Fruit fly (Drosophila melanogaster) whole organism, embryonic: ENCODE results near the gene CG33298.

Experiments used
- B-H2 ChIP-seq: fragments of 200-800 bp; sonication (Bioruptor generic); optimal IDR thresholded peaks from 2 replicates; lab custom pipeline; 2018; ENCODE audit warnings: missing biosample characterization, mild to moderate bottlenecking, missing genetic modification characterization
- CG10321 ChIP-seq: fragments of 200-800 bp; sonication (Bioruptor generic); IDR thresholded peaks from 2 replicates; pipeline ENCODE4 v1.3.6; 2022; ENCODE audit warnings: missing biosample characterization, missing genetic modification characterization
- CG10959 ChIP-seq: fragments of 200-800 bp; sonication (Bioruptor generic); IDR thresholded peaks from 2 replicates; pipeline ENCODE4 v1.3.6; 2022; ENCODE audit warnings: missing biosample characterization, missing genetic modification characterization
- CG11247 ChIP-seq: fragments of 200-800 bp; sonication (Bioruptor generic); IDR thresholded peaks from 2 replicates; pipeline ENCODE4 v1.3.6; 2022; ENCODE audit warnings: missing biosample characterization, missing genetic modification characterization
- CG12236 ChIP-seq: fragments of 200-800 bp; sonication (Bioruptor generic); optimal IDR thresholded peaks from 2 replicates; lab custom pipeline; 2016; ENCODE audit warnings: missing biosample characterization, missing genetic modification characterization
- CG14441 ChIP-seq: fragments of 200-800 bp; sonication (Bioruptor generic); IDR thresholded peaks from 2 replicates; pipeline ENCODE4 v1.3.6; 2022; ENCODE audit warnings: missing biosample characterization, missing genetic modification characterization
- CG15011 ChIP-seq: fragments of 200-800 bp; sonication (Bioruptor generic); optimal IDR thresholded peaks from 3 replicates; lab custom pipeline; 2018; ENCODE audit warnings: missing biosample characterization, mild to moderate bottlenecking, missing genetic modification characterization
- CG15479 ChIP-seq: fragments of 200-800 bp; sonication (Bioruptor generic); optimal IDR thresholded peaks from 3 replicates; lab custom pipeline; 2019; ENCODE audit warnings: missing biosample characterization, mild to moderate bottlenecking, missing genetic modification characterization, moderate library complexity
- CG16815 ChIP-seq: fragments of 200-800 bp; sonication (Bioruptor generic); optimal IDR thresholded peaks from 3 replicates; lab custom pipeline; 2017; ENCODE audit warnings: missing biosample characterization, mild to moderate bottlenecking, missing genetic modification characterization
- CG18262 ChIP-seq: fragments of 200-800 bp; optimal IDR thresholded peaks from 3 replicates; lab custom pipeline; 2019; ENCODE audit warnings: missing biosample characterization, mild to moderate bottlenecking, missing genetic modification characterization, moderate library complexity
- CG2199 ChIP-seq: fragments of 200-800 bp; sonication (Bioruptor generic); IDR thresholded peaks from 3 replicates; pipeline ENCODE4 v1.3.6; 2022; ENCODE audit warnings: missing biosample characterization, missing genetic modification characterization
- CG34224 ChIP-seq: fragments of 200-800 bp; sonication (Bioruptor generic); IDR thresholded peaks from 3 replicates; pipeline ENCODE4 v1.3.6; 2022; ENCODE audit warnings: missing biosample characterization, missing genetic modification characterization; ENCODE audit not compliant: partially characterized antibody
- CG6272 ChIP-seq: fragments of 200-800 bp; sonication (Bioruptor generic); IDR thresholded peaks from 2 replicates; pipeline ENCODE4 v1.3.6; 2022; ENCODE audit warnings: missing biosample characterization, missing genetic modification characterization
- CG7556 ChIP-seq: fragments of 200-800 bp; sonication (Bioruptor generic); optimal IDR thresholded peaks from 2 replicates; lab custom pipeline; 2017; ENCODE audit warnings: missing biosample characterization, mild to moderate bottlenecking, missing genetic modification characterization
- CG7786 ChIP-seq: fragments of 200-800 bp; sonication (Bioruptor generic); optimal IDR thresholded peaks from 2 replicates; lab custom pipeline; 2016; ENCODE audit warnings: missing biosample characterization, missing genetic modification characterization
- CG8388 ChIP-seq: fragments of 200-800 bp; sonication (Bioruptor generic); optimal IDR thresholded peaks from 2 replicates; lab custom pipeline; 2019; ENCODE audit warnings: missing biosample characterization, mild to moderate bottlenecking, missing genetic modification characterization, moderate library complexity
- D ChIP-seq, 2 experiments: fragments of 200-800 bp in 1 of 2; fragments of >200 bp in 1 of 2; sonication (Bioruptor generic) in 1 of 2; optimal IDR thresholded peaks; 2 replicates in 1 of 2; 3 replicates in 1 of 2; lab custom pipeline; 2017; ENCODE audit warnings: mild to moderate bottlenecking in 1 of 2, missing biosample characterization in 1 of 2, missing genetic modification characterization in 1 of 2, missing genetic modification reagents in 1 of 2
- Dip2 ChIP-seq: fragments of 200-800 bp; sonication (Bioruptor generic); IDR thresholded peaks from 2 replicates; pipeline ENCODE4 v1.3.6; 2022; ENCODE audit warnings: missing biosample characterization, missing genetic modification characterization
- Dll ChIP-seq: fragments of 200-800 bp; sonication (Bioruptor generic); IDR thresholded peaks from 4 replicates; pipeline ENCODE4 v1.3.6; 2022; ENCODE audit warnings: missing biosample characterization, missing genetic modification characterization; ENCODE audit not compliant: partially characterized antibody
- Gsc ChIP-seq: fragments of 200-800 bp; sonication (Bioruptor generic); IDR thresholded peaks from 2 replicates; pipeline ENCODE4 v1.3.6; 2022; ENCODE audit warnings: missing biosample characterization, missing genetic modification characterization
- HLH4C ChIP-seq: fragments of 200-800 bp; sonication (Bioruptor generic); IDR thresholded peaks from 3 replicates; pipeline ENCODE4 v1.3.6; 2022; ENCODE audit warnings: missing biosample characterization, missing genetic modification characterization; ENCODE audit not compliant: partially characterized antibody
- Hey ChIP-seq: fragments of 200-800 bp; sonication (Bioruptor generic); optimal IDR thresholded peaks from 3 replicates; lab custom pipeline; 2018; ENCODE audit warnings: missing biosample characterization, mild to moderate bottlenecking, missing genetic modification characterization
- Myb ChIP-seq: fragments of 200-800 bp; sonication (Bioruptor generic); optimal IDR thresholded peaks from 2 replicates; lab custom pipeline; 2016; ENCODE audit warnings: missing biosample characterization, missing genetic modification characterization
- Rfx ChIP-seq: fragments of 200-800 bp; sonication (Bioruptor generic); IDR thresholded peaks from 2 replicates; pipeline ENCODE4 v1.3.6; 2022; ENCODE audit warnings: missing biosample characterization, missing genetic modification characterization
- Side ChIP-seq: fragments of 200-800 bp; sonication (Bioruptor generic); optimal IDR thresholded peaks from 2 replicates; lab custom pipeline; 2016; ENCODE audit warnings: missing biosample characterization, missing genetic modification characterization
- Trl ChIP-seq, 3 experiments: fragments of >200 bp in 2 of 3; fragments of 200-800 bp in 1 of 3; sonication (Bioruptor generic) in 1 of 3; optimal IDR thresholded peaks; 2 replicates in 1 of 3; 3 replicates in 2 of 3; lab custom pipeline; 2016 to 2017; ENCODE audit warnings: missing biosample characterization in 1 of 3, missing genetic modification characterization in 1 of 3
- Vsx1 ChIP-seq: fragments of 200-800 bp; sonication (Bioruptor generic); optimal IDR thresholded peaks from 2 replicates; lab custom pipeline; 2017; ENCODE audit warnings: missing biosample characterization, mild to moderate bottlenecking, missing genetic modification characterization, missing genetic modification reagents
- bigmax ChIP-seq: fragments of 200-800 bp; sonication (Bioruptor generic); optimal IDR thresholded peaks from 2 replicates; lab custom pipeline; 2018; ENCODE audit warnings: missing biosample characterization, mild to moderate bottlenecking, missing genetic modification characterization
- cas ChIP-seq: fragments of 200-800 bp; sonication (Bioruptor generic); IDR thresholded peaks from 2 replicates; pipeline ENCODE4 v1.3.6; 2022; ENCODE audit warnings: missing biosample characterization, missing genetic modification characterization
- chinmo ChIP-seq: fragments of 200-800 bp; sonication (Bioruptor generic); IDR thresholded peaks from 4 replicates; pipeline ENCODE4 v1.3.6; 2022; ENCODE audit warnings: missing biosample characterization, missing genetic modification characterization; ENCODE audit not compliant: partially characterized antibody
- crc ChIP-seq: fragments of 200-800 bp; sonication (Bioruptor generic); optimal IDR thresholded peaks from 2 replicates; lab custom pipeline; 2016; ENCODE audit warnings: missing biosample characterization, missing genetic modification characterization
- ems ChIP-seq: fragments of 200-800 bp; sonication (Bioruptor generic); optimal IDR thresholded peaks from 3 replicates; lab custom pipeline; 2016; ENCODE audit warnings: missing biosample characterization, missing genetic modification characterization
- fd64A ChIP-seq: fragments of 200-800 bp; sonication (Bioruptor generic); optimal IDR thresholded peaks from 3 replicates; lab custom pipeline; 2018; ENCODE audit warnings: missing biosample characterization, mild to moderate bottlenecking, missing genetic modification characterization
- ftz-f1 ChIP-seq: fragments of 200-800 bp; sonication (Bioruptor generic); optimal IDR thresholded peaks from 2 replicates; lab custom pipeline; 2016; ENCODE audit warnings: missing biosample characterization, missing genetic modification characterization
- gro ChIP-seq: fragments of 200-800 bp; sonication (Bioruptor generic); optimal IDR thresholded peaks from 2 replicates; lab custom pipeline; 2016; ENCODE audit warnings: missing biosample characterization, missing genetic modification characterization
- hkb ChIP-seq, 2 experiments: fragments of 200-800 bp in 1 of 2; fragments of >200 bp in 1 of 2; sonication (Bioruptor generic) in 1 of 2; IDR thresholded peaks in 1 of 2; optimal IDR thresholded peaks in 1 of 2; 2 replicates each; pipeline versions ENCODE4 v1.3.6 to Lab custom; 2017 to 2022; ENCODE audit warnings: missing biosample characterization in 1 of 2, missing genetic modification characterization in 1 of 2
- kay ChIP-seq: fragments of 200-800 bp; sonication (Bioruptor generic); optimal IDR thresholded peaks from 2 replicates; lab custom pipeline; 2016; ENCODE audit warnings: missing biosample characterization, missing genetic modification characterization
- lbe ChIP-seq: fragments of 200-800 bp; sonication (Bioruptor generic); optimal IDR thresholded peaks from 2 replicates; lab custom pipeline; 2016; ENCODE audit warnings: missing biosample characterization, mild to moderate bottlenecking, missing genetic modification characterization
- onecut ChIP-seq: fragments of 200-800 bp; sonication (Bioruptor generic); IDR thresholded peaks from 2 replicates; pipeline ENCODE4 v1.3.6; 2022; ENCODE audit warnings: missing biosample characterization, missing genetic modification characterization
- psq ChIP-seq: fragments of 200-800 bp; sonication (Bioruptor generic); optimal IDR thresholded peaks from 2 replicates; lab custom pipeline; 2017; ENCODE audit warnings: missing biosample characterization, missing genetic modification characterization
- row ChIP-seq: fragments of 200-800 bp; sonication (Bioruptor generic); IDR thresholded peaks from 3 replicates; pipeline ENCODE4 v1.3.6; 2022; ENCODE audit warnings: missing biosample characterization, missing genetic modification characterization
- run ChIP-seq: fragments of 200-800 bp; sonication (Bioruptor generic); optimal IDR thresholded peaks from 3 replicates; lab custom pipeline; 2018; ENCODE audit warnings: missing biosample characterization, mild to moderate bottlenecking, missing genetic modification characterization
- so ChIP-seq: fragments of 200-800 bp; sonication (Bioruptor generic); IDR thresholded peaks from 3 replicates; pipeline ENCODE4 v1.3.6; 2022; ENCODE audit warnings: missing biosample characterization, missing genetic modification characterization
- ttk ChIP-seq: fragments of 200-800 bp; sonication (Bioruptor generic); IDR thresholded peaks from 2 replicates; pipeline ENCODE4 v2.1.2; 2022; ENCODE audit warnings: missing biosample characterization, missing genetic modification characterization
- vvl ChIP-seq: fragments of 200-800 bp; sonication (Bioruptor generic); IDR thresholded peaks from 2 replicates; pipeline ENCODE4 v1.3.6; 2022; ENCODE audit warnings: missing biosample characterization, missing genetic modification characterization
- yki ChIP-seq: fragments of >200 bp; optimal IDR thresholded peaks from 3 replicates; lab custom pipeline; 2018

The CG33298 gene

DNA sequence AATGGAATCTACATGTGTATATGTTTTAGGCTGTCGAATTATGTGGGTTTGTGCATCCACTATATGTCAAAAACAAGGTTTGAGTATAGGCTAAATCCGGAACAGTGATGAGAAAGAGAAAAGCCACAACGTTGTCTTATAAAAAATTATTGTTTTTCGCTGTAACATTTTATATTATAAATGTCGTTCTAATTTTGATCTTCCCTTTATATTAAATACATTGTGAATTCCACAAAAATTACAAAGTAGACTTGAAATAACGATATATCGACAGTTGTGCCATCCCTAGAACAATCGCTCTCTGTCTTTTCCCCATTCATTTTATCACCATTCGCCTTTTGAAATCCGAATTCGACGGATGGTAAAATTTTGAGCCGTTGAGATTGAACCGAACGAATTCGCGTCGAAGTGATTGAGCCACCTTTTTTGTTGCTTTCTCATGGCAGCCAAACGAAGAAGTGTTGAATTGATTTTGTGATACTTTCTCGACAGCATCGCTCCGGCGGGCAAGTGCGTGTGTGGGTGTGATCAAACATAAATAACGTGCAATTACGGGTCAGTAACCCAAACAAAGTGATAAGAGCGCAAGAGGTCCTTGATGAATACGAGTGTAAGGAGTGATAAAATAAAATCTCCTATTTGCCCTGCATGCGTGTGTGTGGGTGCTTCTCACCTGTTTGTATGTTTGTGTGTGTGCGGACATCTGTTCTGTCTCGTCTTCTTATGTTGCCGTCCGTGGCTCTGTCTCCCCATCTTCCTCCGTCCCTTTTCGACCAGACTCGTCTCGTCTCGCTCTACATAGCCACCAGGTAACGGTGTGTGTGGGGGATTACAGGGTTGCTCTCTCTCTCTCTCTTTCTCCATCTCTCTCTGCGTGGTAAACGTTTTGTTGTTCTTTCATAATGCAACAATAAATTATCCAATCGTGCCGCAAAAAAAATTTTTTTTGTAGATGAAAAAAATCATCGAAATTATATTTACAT, 25.9 kb downstream of the CG33298 start, which contains the start of gene Oatp30B (continued):
- TF ChIP-seq CG6272 (GFP tag; lab: Robert Waterston, UW) (peak; percentile 97), row (GFP tag; lab: Robert Waterston, UW) (peak; percentile 98), Myb (GFP tag; lab: Kevin White, UChicago) (peak; percentile 80), ftz-f1 (peak; percentile 55), kay (GFP tag; lab: Kevin White, UChicago) (peak; percentile 96), Side (GFP tag; lab: Kevin White, UChicago) (peak; percentile 95)

DNA sequence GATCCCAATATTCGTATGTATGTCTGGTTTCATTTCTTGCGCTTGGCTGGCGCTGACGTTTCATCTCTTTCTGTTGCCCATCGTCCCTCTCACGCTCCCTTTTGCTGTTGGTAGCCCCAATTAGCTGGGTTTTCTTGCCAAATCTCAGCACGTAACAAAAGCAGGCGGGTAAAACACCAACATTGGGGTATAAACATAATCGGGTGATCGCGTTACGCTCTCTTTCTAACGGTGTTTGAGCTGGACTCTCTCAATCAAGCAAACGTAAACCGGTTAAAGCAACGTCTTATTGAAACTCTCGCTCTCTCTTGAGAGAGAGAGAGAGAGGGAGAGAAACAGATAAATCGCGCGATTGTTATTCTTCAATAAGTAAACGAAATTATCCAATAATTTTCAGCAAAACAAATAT, 27.5 kb downstream of the CG33298 start:
- peak; percentile 16 for TF ChIP-seq CG15479 (GFP tag; lab: Kevin White, UChicago)
- TF ChIP-seq ems, result no peak
- TF ChIP-seq vvl, result peak; percentile 36; the same call in 1 of the 2 replicates
- TF ChIP-seq B-H2 (GFP tag; lab: Kevin White, UChicago), result peak; percentile 38
- TF ChIP-seq Hey (tag; lab: Kevin White, UChicago), result no peak
- no peak for TF ChIP-seq CG10321 (GFP tag; lab: Robert Waterston, UW)
- no peak for TF ChIP-seq Gsc (GFP tag; lab: Robert Waterston, UW)
- no peak for TF ChIP-seq Myb (GFP tag; lab: Kevin White, UChicago)
- no peak for TF ChIP-seq CG16815 (GFP tag; lab: Kevin White, UChicago)
- no peak for TF ChIP-seq CG12236 (GFP tag; lab: Kevin White, UChicago)
- no peak for TF ChIP-seq gro
- TF ChIP-seq Rfx (GFP tag; lab: Robert Waterston, UW), result no peak
- TF ChIP-seq CG2199 (GFP tag; lab: Robert Waterston, UW), result no peak
- no peak for TF ChIP-seq crc
- TF ChIP-seq CG7556, result no peak
- TF ChIP-seq cas (GFP tag; lab: Robert Waterston, UW), result no peak
- TF ChIP-seq psq (GFP tag; lab: Kevin White, UChicago), result no peak
- no peak for TF ChIP-seq CG15011 (GFP tag; lab: Kevin White, UChicago)
- no peak for TF ChIP-seq onecut (GFP tag; lab: Robert Waterston, UW)
- no peak for TF ChIP-seq so (GFP tag; lab: Robert Waterston, UW)
- peak; percentile 63 for TF ChIP-seq yki (lab: Kevin White, UChicago)
- TF ChIP-seq fd64A (GFP tag; lab: Kevin White, UChicago), result no peak
- no peak for TF ChIP-seq D (optimal IDR thresholded peaks at IDR 0.05; lab: Kevin White, UChicago)
- no peak for TF ChIP-seq D (GFP tag; optimal IDR thresholded peaks at IDR 0.05; lab: Kevin White, UChicago)
- TF ChIP-seq CG7786 (GFP tag; lab: Kevin White, UChicago), result no peak
- TF ChIP-seq lbe (GFP tag; lab: Kevin White, UChicago), result no peak
- no peak for TF ChIP-seq CG8388 (GFP tag; lab: Kevin White, UChicago)
- no peak for TF ChIP-seq CG18262 (tag; lab: Kevin White, UChicago)
- TF ChIP-seq CG11247, result no peak
- TF ChIP-seq run (tag; lab: Kevin White, UChicago), result no peak
- 0 out of 4 replicates have a peak, but pooled peaks have one; percentile 20 for TF ChIP-seq Dll (GFP tag; lab: Robert Waterston, UW)
- TF ChIP-seq Vsx1, result peak; percentile 90
- TF ChIP-seq CG14441 (GFP tag; lab: Robert Waterston, UW), result no peak
- no peak for TF ChIP-seq HLH4C
- TF ChIP-seq ttk (GFP tag; lab: Robert Waterston, UW), result no peak
- peak; percentile 32; the same call in 2 of the 3 replicates for TF ChIP-seq CG34224 (GFP tag; lab: Robert Waterston, UW)
- TF ChIP-seq hkb (optimal IDR thresholded peaks at IDR 0.05; lab: Kevin White, UChicago), result no peak
- peak; percentile 31; the same call in 1 of the 2 replicates for TF ChIP-seq hkb (GFP tag; IDR thresholded peaks at IDR 0.05; lab: Robert Waterston, UW)
- no peak for TF ChIP-seq bigmax
- TF ChIP-seq CG10959 (GFP tag; lab: Robert Waterston, UW), result no peak
- peak; percentile 40; the same call in 1 of the 4 replicates for TF ChIP-seq chinmo (GFP tag; lab: Robert Waterston, UW)
- no peak for TF ChIP-seq Dip2 (GFP tag; lab: Robert Waterston, UW)
- TF ChIP-seq Trl (optimal IDR thresholded peaks at IDR 0.05; lab: Kevin White, UChicago), result peak; percentile 88 to 89
- no peak for TF ChIP-seq Trl (GFP tag; optimal IDR thresholded peaks at IDR 0.05; lab: Kevin White, UChicago)
